Worm (Caenorhabditis elegans) whole organism, L2 larva: Measurements from ENCODE around the gene cld-1.

ENCODE experiments used
- C34F6.9 ChIP-seq: fragments of 150-350 bp; optimal IDR thresholded peaks from 2 replicates; lab custom pipeline; 2014; ENCODE audit warnings: missing biosample characterization, missing genetic modification characterization
- R02D3.7 ChIP-seq: fragments of 150-350 bp; optimal IDR thresholded peaks from 2 replicates; lab custom pipeline; 2014; ENCODE audit warnings: missing biosample characterization, missing genetic modification characterization
- ZK546.5 ChIP-seq: sonication (generic microtip); optimal IDR thresholded peaks from 2 replicates; lab custom pipeline; 2017; ENCODE audit warnings: missing biosample characterization, missing genetic modification characterization
- aly-2 ChIP-seq: fragments of 150-350 bp; optimal IDR thresholded peaks from 2 replicates; lab custom pipeline; 2014; ENCODE audit warnings: missing biosample characterization, missing genetic modification characterization
- ama-1 ChIP-seq: fragments of 150-350 bp; optimal IDR thresholded peaks from 2 replicates; lab custom pipeline; 2018; ENCODE audit warnings: inconsistent platforms
- ceh-16 ChIP-seq: fragments of 150-350 bp; optimal IDR thresholded peaks from 2 replicates; lab custom pipeline; 2014; ENCODE audit warnings: missing biosample characterization, missing genetic modification characterization
- ceh-82 ChIP-seq: fragments of 150-350 bp; optimal IDR thresholded peaks from 2 replicates; lab custom pipeline; 2014; ENCODE audit warnings: missing biosample characterization, missing genetic modification characterization
- dmd-4 ChIP-seq: sonication (generic microtip); optimal IDR thresholded peaks from 2 replicates; lab custom pipeline; 2017; ENCODE audit warnings: missing biosample characterization, missing genetic modification characterization
- egl-27 ChIP-seq: sonication (generic microtip); optimal IDR thresholded peaks from 3 replicates; lab custom pipeline; 2017; ENCODE audit warnings: missing biosample characterization, missing genetic modification reagents, missing genetic modification characterization
- elt-1 ChIP-seq: fragments of 150-350 bp; optimal IDR thresholded peaks from 2 replicates; lab custom pipeline; 2014; ENCODE audit warnings: missing biosample characterization, missing genetic modification characterization
- elt-3 ChIP-seq: sonication (generic microtip); optimal IDR thresholded peaks from 2 replicates; lab custom pipeline; 2017; ENCODE audit warnings: missing biosample characterization, missing genetic modification characterization
- fos-1 ChIP-seq: fragments of 150-350 bp; optimal IDR thresholded peaks from 2 replicates; lab custom pipeline; 2014; ENCODE audit warnings: missing biosample characterization, missing genetic modification characterization
- gmeb-1 ChIP-seq: fragments of 150-350 bp; optimal IDR thresholded peaks from 2 replicates; lab custom pipeline; 2014; ENCODE audit warnings: missing biosample characterization, missing genetic modification characterization
- lin-11 ChIP-seq: fragments of 150-350 bp; sonication (generic microtip); optimal IDR thresholded peaks from 2 replicates; lab custom pipeline; 2014; ENCODE audit warnings: missing biosample characterization, missing genetic modification characterization, inconsistent platforms, mixed read lengths
- lsy-2 ChIP-seq, 2 experiments: fragments of 150-350 bp in 1 of 2; sonication (generic microtip) in 1 of 2; optimal IDR thresholded peaks; 2 replicates each; lab custom pipeline; 2014 to 2017; ENCODE audit warnings: missing biosample characterization in 2 of 2, missing genetic modification characterization in 2 of 2
- mbf-1 ChIP-seq: sonication (generic microtip); optimal IDR thresholded peaks from 2 replicates; lab custom pipeline; 2017; ENCODE audit warnings: missing biosample characterization, missing genetic modification characterization
- nhr-10 ChIP-seq: sonication (generic microtip); optimal IDR thresholded peaks from 2 replicates; lab custom pipeline; 2017; ENCODE audit warnings: missing biosample characterization, missing genetic modification characterization
- nhr-11 ChIP-seq: fragments of 150-350 bp; optimal IDR thresholded peaks from 2 replicates; lab custom pipeline; 2014; ENCODE audit warnings: missing biosample characterization, missing genetic modification characterization
- nhr-12 ChIP-seq: fragments of 150-350 bp; optimal IDR thresholded peaks from 2 replicates; lab custom pipeline; 2014; ENCODE audit warnings: missing biosample characterization, missing genetic modification characterization
- nhr-21 ChIP-seq: fragments of 150-350 bp; optimal IDR thresholded peaks from 2 replicates; lab custom pipeline; 2014; ENCODE audit warnings: missing biosample characterization, missing genetic modification characterization
- nhr-23 ChIP-seq: fragments of 150-350 bp; optimal IDR thresholded peaks from 2 replicates; lab custom pipeline; 2014; ENCODE audit warnings: missing biosample characterization, missing genetic modification reagents, missing genetic modification characterization
- nhr-237 ChIP-seq: fragments of 150-350 bp; optimal IDR thresholded peaks from 2 replicates; lab custom pipeline; 2014; ENCODE audit warnings: missing biosample characterization, missing genetic modification characterization
- nhr-77 ChIP-seq: fragments of 150-350 bp; optimal IDR thresholded peaks from 2 replicates; lab custom pipeline; 2014; ENCODE audit warnings: missing biosample characterization, missing genetic modification characterization
- peb-1 ChIP-seq: fragments of 150-350 bp; optimal IDR thresholded peaks from 2 replicates; lab custom pipeline; 2014; ENCODE audit warnings: missing biosample characterization, missing genetic modification characterization
- skn-1 ChIP-seq: sonication (generic microtip); optimal IDR thresholded peaks from 2 replicates; lab custom pipeline; 2017; ENCODE audit warnings: missing biosample characterization, missing genetic modification characterization
- sma-3 ChIP-seq: sonication (generic microtip); optimal IDR thresholded peaks from 2 replicates; lab custom pipeline; 2016; ENCODE audit warnings: missing genetic modification reagents, missing genetic modification characterization, missing compliant biosample characterization
- sma-9 ChIP-seq, 2 experiments: fragments of 150-350 bp in 1 of 2; sonication (generic microtip) in 1 of 2; optimal IDR thresholded peaks; 2 replicates each; lab custom pipeline; 2014 to 2016; ENCODE audit warnings: missing genetic modification characterization in 2 of 2, mild to moderate bottlenecking in 1 of 2, missing biosample characterization in 1 of 2, missing compliant biosample characterization in 1 of 2, missing genetic modification reagents in 1 of 2, moderate library complexity in 1 of 2
- snpc-4 ChIP-seq: fragments of 150-350 bp; optimal IDR thresholded peaks from 2 replicates; lab custom pipeline; 2014; ENCODE audit warnings: missing biosample characterization, missing genetic modification characterization
- unc-39 ChIP-seq: fragments of 150-350 bp; optimal IDR thresholded peaks from 2 replicates; lab custom pipeline; 2014; ENCODE audit warnings: missing biosample characterization, missing genetic modification characterization
- unc-55 ChIP-seq: fragments of 150-350 bp; sonication (generic microtip); optimal IDR thresholded peaks from 3 replicates; lab custom pipeline; 2014; ENCODE audit warnings: missing biosample characterization, missing genetic modification reagents, missing genetic modification characterization
- unc-62 ChIP-seq: fragments of 150-350 bp; optimal IDR thresholded peaks from 2 replicates; lab custom pipeline; 2014; ENCODE audit warnings: missing biosample characterization, missing genetic modification reagents, missing genetic modification characterization
- zag-1 ChIP-seq: fragments of 150-350 bp; optimal IDR thresholded peaks from 2 replicates; lab custom pipeline; 2014; ENCODE audit warnings: missing biosample characterization, missing genetic modification characterization
- ztf-1 ChIP-seq: fragments of 200-800 bp; sonication (Bioruptor generic); conservative IDR thresholded peaks from 2 replicates; pipeline ENCODE4 v1.3.6; 2022; ENCODE audit warnings: missing genetic modification characterization, missing compliant biosample characterization
- ztf-11 ChIP-seq: sonication (generic microtip); optimal IDR thresholded peaks from 2 replicates; lab custom pipeline; 2017; ENCODE audit warnings: missing biosample characterization, missing genetic modification characterization
- ztf-4 ChIP-seq: fragments of 150-350 bp; optimal IDR thresholded peaks from 2 replicates; lab custom pipeline; 2014; ENCODE audit warnings: missing biosample characterization, missing genetic modification characterization

The cld-1 gene

DNA sequence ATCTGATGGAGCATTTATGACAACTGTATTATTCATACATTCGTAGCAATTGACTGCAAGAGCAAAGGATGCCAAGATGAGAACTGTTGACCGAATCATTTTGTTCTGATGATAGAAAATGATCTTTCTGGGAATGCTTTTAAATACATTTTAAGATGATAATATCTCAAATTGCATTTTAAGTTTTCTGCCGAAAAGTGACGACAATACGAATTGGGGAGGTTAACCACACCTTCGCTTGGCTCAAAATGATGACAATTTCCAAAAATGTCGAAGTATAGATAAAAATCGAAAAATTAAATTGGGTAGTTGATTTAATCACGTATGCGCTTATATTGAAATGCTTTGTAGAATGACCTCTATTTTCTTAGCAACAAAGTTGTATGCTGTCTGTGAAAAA lies 5.2 kb upstream of the cld-1 start, which contains the start of gene dod-24:
Gene dod-24, minus strand, starts transcription at position 101 of the 400 bp plus-strand sequence.
- no peak for TF ChIP-seq ztf-1 (GFP tag; lab: Robert Waterston, UW)
- no peak for TF ChIP-seq gmeb-1 (tag; lab: Kevin White, UChicago)
- TF ChIP-seq ceh-16 = no peak
- TF ChIP-seq elt-3 (tag; lab: Kevin White, UChicago) = no peak

DNA sequence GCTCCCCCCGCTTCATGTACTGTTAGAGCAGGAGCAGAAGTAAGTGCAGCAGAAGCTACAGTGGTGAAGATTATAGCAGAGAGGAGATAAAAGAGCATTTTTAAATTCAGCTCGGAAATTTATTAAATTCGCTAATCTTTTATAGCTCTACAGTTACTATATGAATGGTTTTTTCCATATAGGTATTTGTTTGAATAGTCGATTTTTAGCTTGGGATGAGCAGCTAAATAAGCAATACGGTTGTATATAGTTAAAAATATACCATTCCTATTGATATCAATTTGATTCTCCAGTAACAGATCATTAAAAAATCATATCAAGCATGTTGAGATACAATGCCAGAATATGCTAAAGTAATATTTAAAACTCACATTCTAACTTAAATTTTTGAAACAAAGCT lies 9.4 kb downstream of the cld-1 start, which contains the start of gene srlf-5:
Gene srlf-5, minus strand, starts transcription at position 101 of the 400 bp plus-strand sequence.
- TF ChIP-seq unc-39 = no peak
- TF ChIP-seq egl-27 (tag; lab: Kevin White, UChicago) = no peak
- TF ChIP-seq lin-11 (tag; lab: Kevin White, UChicago) = no peak
- no peak for TF ChIP-seq nhr-23 (tag; lab: Kevin White, UChicago)
- TF ChIP-seq nhr-10 (tag; lab: Kevin White, UChicago) = no peak
- TF ChIP-seq, all 48 proteins: peak for 0

DNA sequence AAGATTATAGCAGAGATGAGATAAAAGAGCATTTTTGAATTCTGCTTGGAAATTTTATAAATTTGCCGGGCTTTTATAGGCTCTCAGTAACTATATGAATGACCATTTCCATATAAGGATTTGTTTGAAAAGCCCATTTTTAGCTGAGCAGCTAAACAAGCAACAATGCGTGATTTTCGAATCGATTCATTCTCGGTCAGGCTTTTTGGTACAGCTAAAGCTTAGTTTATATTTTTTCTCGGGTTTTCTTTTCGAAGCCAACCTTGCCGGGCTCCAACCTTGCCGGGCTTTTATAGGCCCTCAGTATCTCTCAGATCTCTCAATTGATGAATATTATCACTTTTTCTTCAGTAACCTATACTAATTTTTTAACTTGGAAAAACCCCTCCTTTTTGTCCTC lies 11.7 kb downstream of the cld-1 start, which contains the start of gene srlf-4:
Gene srlf-4, minus strand, starts transcription at position 101 of the 400 bp plus-strand sequence.
- TF ChIP-seq ztf-4 (tag; lab: Kevin White, UChicago) (no peak), nhr-23 (tag; lab: Kevin White, UChicago) (no peak), lsy-2 (tag; optimal IDR thresholded peaks at IDR 0.05; lab: Kevin White, UChicago) (no peak), mbf-1 (tag; lab: Kevin White, UChicago) (no peak), unc-55 (GFP tag; lab: Kevin White, UChicago) (no peak), ceh-82 (tag; lab: Kevin White, UChicago) (no peak), ama-1 (no peak), ZK546.5 (no peak), skn-1 (tag; lab: Kevin White, UChicago) (no peak)

DNA sequence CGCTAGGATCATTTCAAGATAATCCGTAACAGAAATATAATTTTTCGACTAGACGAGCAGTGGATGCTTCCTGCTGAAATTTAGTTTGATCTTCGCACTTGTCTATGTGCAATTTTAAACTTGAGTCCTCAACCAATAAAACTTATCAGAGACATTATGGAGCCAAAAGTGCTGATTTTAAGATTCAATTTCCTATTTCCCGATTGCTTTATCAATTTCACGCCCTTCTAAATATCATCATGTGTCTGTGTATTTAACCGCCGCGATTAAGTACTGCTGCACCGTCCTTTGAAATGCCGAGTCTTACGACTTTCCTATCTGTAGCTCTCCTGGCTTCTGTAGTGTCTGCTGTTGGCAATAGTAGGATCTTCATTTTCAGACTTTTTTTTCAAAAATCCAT lies 15.0 kb downstream of the cld-1 start, which contains the start of gene C32H11.4:
Gene C32H11.4, plus strand, starts transcription at position 238 of the 400 bp plus-strand sequence.
- TF ChIP-seq elt-1 (tag; lab: Kevin White, UChicago) (no peak), nhr-12 (tag; lab: Kevin White, UChicago) (no peak), nhr-77 (no peak), mbf-1 (tag; lab: Kevin White, UChicago) (no peak), ztf-1 (GFP tag; lab: Robert Waterston, UW) (no peak), peb-1 (no peak), sma-9 (GFP tag; optimal IDR thresholded peaks at IDR 0.05; lab: Kevin White, UChicago) (peak; percentile 96), sma-9 (tag; optimal IDR thresholded peaks at IDR 0.05; lab: Kevin White, UChicago) (no peak), ztf-11 (tag; lab: Kevin White, UChicago) (no peak), skn-1 (tag; lab: Kevin White, UChicago) (peak; percentile 57), lin-11 (tag; lab: Kevin White, UChicago) (no peak), unc-62 (GFP tag; lab: Kevin White, UChicago) (no peak), C34F6.9 (tag; lab: Kevin White, UChicago) (no peak), nhr-11 (tag; lab: Kevin White, UChicago) (no peak), fos-1 (peak; percentile 79), sma-3 (GFP tag; lab: Kevin White, UChicago) (peak; percentile 68), R02D3.7 (tag; lab: Kevin White, UChicago) (no peak), nhr-237 (tag; lab: Kevin White, UChicago) (no peak), nhr-21 (tag; lab: Kevin White, UChicago) (no peak)

DNA sequence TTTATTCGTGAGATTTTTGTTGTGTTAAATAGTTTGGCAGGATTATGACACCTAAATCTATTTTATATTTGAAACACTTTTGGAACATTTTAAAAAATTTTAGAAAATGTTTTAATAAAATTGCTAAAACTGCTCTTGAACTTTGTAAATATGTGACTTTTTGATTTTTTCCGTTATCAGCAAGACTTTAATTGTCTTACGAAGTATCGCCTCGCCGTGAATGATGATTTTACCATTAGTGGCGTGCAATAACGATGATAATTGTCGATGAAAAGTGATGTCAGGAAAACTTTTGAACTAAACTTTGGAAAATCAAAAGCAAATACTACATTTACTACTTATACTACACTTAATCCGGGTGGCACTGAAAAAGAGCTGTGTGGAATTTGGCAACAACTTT lies 15.5 kb downstream of the cld-1 start:
- TF ChIP-seq fos-1 (peak; percentile 73), dmd-4 (no peak), skn-1 (tag; lab: Kevin White, UChicago) (peak; percentile 45), sma-9 (GFP tag; optimal IDR thresholded peaks at IDR 0.05; lab: Kevin White, UChicago) (peak; percentile 78), sma-9 (tag; optimal IDR thresholded peaks at IDR 0.05; lab: Kevin White, UChicago) (no peak)

DNA sequence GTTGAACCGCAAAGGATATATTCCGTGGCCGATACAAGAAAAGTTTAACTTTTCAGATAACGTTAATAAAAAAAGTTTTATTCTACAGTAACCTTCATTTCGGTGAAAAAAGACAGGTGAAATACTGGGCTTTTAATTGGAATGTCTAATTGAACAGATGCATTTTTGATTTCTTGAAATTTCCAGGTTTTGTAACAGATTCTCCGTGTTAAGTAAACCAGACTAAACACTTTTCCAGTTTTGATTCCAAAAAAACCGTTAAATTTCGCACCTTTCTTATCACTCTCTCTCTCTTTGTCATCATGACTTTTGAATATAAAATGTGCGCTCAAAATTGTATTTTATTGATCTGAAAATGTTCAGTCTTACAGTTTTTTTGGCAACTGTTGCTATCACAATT lies 17.8 kb downstream of the cld-1 start, which contains the start of gene C32H11.3:
Gene C32H11.3, plus strand, starts transcription at position 301 of the 400 bp plus-strand sequence.
- TF ChIP-seq nhr-10 (tag; lab: Kevin White, UChicago) (no peak), ztf-4 (tag; lab: Kevin White, UChicago) (no peak), dmd-4 (no peak), lsy-2 (tag; optimal IDR thresholded peaks at IDR 0.05; lab: Kevin White, UChicago) (no peak), ztf-1 (GFP tag; lab: Robert Waterston, UW) (no peak), snpc-4 (tag; lab: Kevin White, UChicago) (no peak), ceh-82 (tag; lab: Kevin White, UChicago) (no peak), ama-1 (no peak), zag-1 (tag; lab: Kevin White, UChicago) (no peak), elt-3 (tag; lab: Kevin White, UChicago) (no peak), sma-3 (GFP tag; lab: Kevin White, UChicago) (no peak), ceh-16 (no peak), skn-1 (tag; lab: Kevin White, UChicago) (no peak), aly-2 (tag; lab: Kevin White, UChicago) (no peak)
